Worm (Caenorhabditis elegans) whole organism, early embryonic: ENCODE measurements around the gene ZK666.14.

Experiments
- B0310.2 ChIP-seq: sonication (generic microtip); optimal IDR thresholded peaks from 2 replicates; lab custom pipeline; 2016; ENCODE audit warnings: mild to moderate bottlenecking, missing genetic modification characterization, missing compliant biosample characterization
- F13C5.2 ChIP-seq: sonication (generic microtip); optimal IDR thresholded peaks from 2 replicates; lab custom pipeline; 2017; ENCODE audit warnings: mild to moderate bottlenecking, missing genetic modification characterization, inconsistent platforms, missing compliant biosample characterization
- aly-1 ChIP-seq: sonication (generic microtip); optimal IDR thresholded peaks from 2 replicates; lab custom pipeline; 2016; ENCODE audit warnings: missing genetic modification characterization, missing compliant biosample characterization
- ama-1 ChIP-seq: fragments of 150-350 bp; optimal IDR thresholded peaks from 2 replicates; lab custom pipeline; 2014
- ceh-13 ChIP-seq: fragments of 200-800 bp; sonication (Bioruptor generic); optimal IDR thresholded peaks from 2 replicates; lab custom pipeline; 2018; ENCODE audit warnings: mild to moderate bottlenecking, missing genetic modification characterization, missing compliant biosample characterization
- ceh-36 ChIP-seq: sonication (generic microtip); optimal IDR thresholded peaks from 2 replicates; lab custom pipeline; 2016; ENCODE audit warnings: missing genetic modification characterization, inconsistent platforms, missing compliant biosample characterization
- ets-7 ChIP-seq: sonication (generic microtip); optimal IDR thresholded peaks from 2 replicates; lab custom pipeline; 2016; ENCODE audit warnings: missing genotype, missing genetic modification characterization, missing compliant biosample characterization
- flt-1 ChIP-seq: fragments of 200-800 bp; sonication (Bioruptor generic); IDR thresholded peaks from 2 replicates; pipeline ENCODE4 v1.3.6; 2022; ENCODE audit warnings: missing genetic modification characterization, missing compliant biosample characterization
- hmbx-1 ChIP-seq: sonication (generic microtip); optimal IDR thresholded peaks from 2 replicates; lab custom pipeline; 2016; ENCODE audit warnings: mild to moderate bottlenecking, missing genetic modification characterization, missing compliant biosample characterization
- hmg-4 ChIP-seq: fragments of 200-800 bp; sonication (Bioruptor generic); optimal IDR thresholded peaks from 2 replicates; lab custom pipeline; 2018; ENCODE audit warnings: mild to moderate bottlenecking, missing genetic modification characterization, missing compliant biosample characterization
- hnd-1 ChIP-seq: sonication (generic microtip); optimal IDR thresholded peaks from 2 replicates; lab custom pipeline; 2016; ENCODE audit warnings: missing genetic modification characterization, missing compliant biosample characterization
- pes-1 ChIP-seq: fragments of 200-800 bp; sonication (Bioruptor generic); IDR thresholded peaks from 2 replicates; pipeline ENCODE4 v1.3.6; 2022; ENCODE audit warnings: missing genetic modification reagents, missing genetic modification characterization, missing compliant biosample characterization
- scrt-1 ChIP-seq: fragments of 200-800 bp; sonication (Bioruptor generic); IDR thresholded peaks from 2 replicates; pipeline ENCODE4 v1.3.6; 2022; ENCODE audit warnings: missing genetic modification characterization, missing compliant biosample characterization
- sea-1 ChIP-seq: fragments of 200-800 bp; sonication (Bioruptor generic); conservative IDR thresholded peaks from 2 replicates; pipeline ENCODE4 v1.3.6; 2022; ENCODE audit warnings: missing genetic modification characterization, missing compliant biosample characterization
- tbx-11 ChIP-seq: fragments of 200-800 bp; sonication (Bioruptor generic); IDR thresholded peaks from 2 replicates; pipeline ENCODE4 v1.3.6; 2022; ENCODE audit warnings: missing genetic modification characterization, missing compliant biosample characterization
- tbx-37 ChIP-seq: fragments of 200-800 bp; sonication (Bioruptor generic); conservative IDR thresholded peaks from 2 replicates; pipeline ENCODE4 v1.3.6; 2022; ENCODE audit warnings: missing genetic modification reagents, missing genetic modification characterization, missing compliant biosample characterization
- tra-4 ChIP-seq: sonication (generic microtip); optimal IDR thresholded peaks from 2 replicates; lab custom pipeline; 2017; ENCODE audit warnings: missing genetic modification characterization, missing compliant biosample characterization

Gene ZK666.14

DNA sequence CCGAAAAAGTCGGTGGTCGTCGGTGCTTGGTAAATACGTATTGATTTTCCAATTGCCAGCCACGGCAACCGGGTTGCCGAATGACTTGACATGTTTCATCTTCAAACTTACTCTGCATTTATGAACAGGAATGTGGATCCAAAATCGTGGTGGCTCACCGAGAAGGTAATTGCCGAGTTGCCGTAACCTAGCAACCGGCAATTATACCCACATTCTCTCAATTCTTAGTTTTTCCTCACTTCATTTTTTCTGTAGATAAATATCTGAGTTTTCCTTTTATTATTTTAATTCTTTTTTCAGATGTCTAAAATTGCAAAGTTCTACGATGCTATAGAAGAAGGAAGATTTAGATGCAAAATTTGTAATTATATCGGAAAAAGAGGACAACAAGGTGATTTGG lies 41.9 kb upstream of the ZK666.14 start, which contains the start of gene ZK673.4:
Gene ZK673.4, plus strand, starts transcription at position 301 of the 400 bp plus-strand sequence.
- no peak for TF ChIP-seq B0310.2 (tag; lab: Kevin White, UChicago)
- TF ChIP-seq ceh-13 = no peak

DNA sequence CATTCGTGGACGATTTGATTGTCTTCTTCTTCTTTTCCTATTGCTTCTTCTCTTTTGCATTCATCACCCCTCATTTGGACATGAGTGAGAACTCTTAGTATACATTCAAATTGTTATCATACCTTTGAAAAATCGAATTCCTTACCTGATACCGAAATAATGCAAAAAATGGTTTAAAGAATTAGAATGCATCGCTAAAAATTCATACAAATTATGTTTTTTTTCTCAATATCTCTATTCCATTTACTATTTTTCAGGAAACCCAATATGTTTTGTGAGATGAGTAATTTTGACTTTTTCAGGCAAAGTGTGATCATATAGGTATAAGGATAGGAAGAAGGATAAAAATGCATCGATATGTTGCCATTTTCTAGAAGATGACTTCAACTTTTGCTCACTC lies 37.6 kb upstream of the ZK666.14 start, which contains the start of gene ZK673.11:
Gene ZK673.11, plus strand, starts transcription at position 301 of the 400 bp plus-strand sequence.
- TF ChIP-seq aly-1 (tag; lab: Kevin White, UChicago) = no peak
- TF ChIP-seq ceh-36 = no peak
- TF ChIP-seq sea-1 (GFP tag; lab: Robert Waterston, UW) = no peak
- no peak for TF ChIP-seq ets-7 (tag; lab: Kevin White, UChicago)
- no peak for TF ChIP-seq tbx-37 (GFP tag; lab: Robert Waterston, UW)
- no peak for TF ChIP-seq F13C5.2 (tag; lab: Kevin White, UChicago)
- TF ChIP-seq tbx-11 (GFP tag; lab: Robert Waterston, UW) = no peak
- TF ChIP-seq ceh-13 = no peak
- no peak for TF ChIP-seq pes-1 (GFP tag; lab: Robert Waterston, UW)
- no peak for TF ChIP-seq tra-4 (tag; lab: Kevin White, UChicago)
- no peak for TF ChIP-seq hmbx-1 (tag; lab: Kevin White, UChicago)
- TF ChIP-seq hmg-4 (GFP tag; lab: Kevin White, UChicago) = no peak
- no peak for TF ChIP-seq flt-1 (GFP tag; lab: Robert Waterston, UW)
- no peak for TF ChIP-seq B0310.2 (tag; lab: Kevin White, UChicago)

- TF ChIP-seq ama-1 = no peak
Observed at ce11 chrII:10461207-10461606, 33.4 kb upstream of the ZK666.14 start, which contains the start of gene ZK673.5. TSS of gene ZK673.5 (plus strand) at chrII:10461507.

DNA sequence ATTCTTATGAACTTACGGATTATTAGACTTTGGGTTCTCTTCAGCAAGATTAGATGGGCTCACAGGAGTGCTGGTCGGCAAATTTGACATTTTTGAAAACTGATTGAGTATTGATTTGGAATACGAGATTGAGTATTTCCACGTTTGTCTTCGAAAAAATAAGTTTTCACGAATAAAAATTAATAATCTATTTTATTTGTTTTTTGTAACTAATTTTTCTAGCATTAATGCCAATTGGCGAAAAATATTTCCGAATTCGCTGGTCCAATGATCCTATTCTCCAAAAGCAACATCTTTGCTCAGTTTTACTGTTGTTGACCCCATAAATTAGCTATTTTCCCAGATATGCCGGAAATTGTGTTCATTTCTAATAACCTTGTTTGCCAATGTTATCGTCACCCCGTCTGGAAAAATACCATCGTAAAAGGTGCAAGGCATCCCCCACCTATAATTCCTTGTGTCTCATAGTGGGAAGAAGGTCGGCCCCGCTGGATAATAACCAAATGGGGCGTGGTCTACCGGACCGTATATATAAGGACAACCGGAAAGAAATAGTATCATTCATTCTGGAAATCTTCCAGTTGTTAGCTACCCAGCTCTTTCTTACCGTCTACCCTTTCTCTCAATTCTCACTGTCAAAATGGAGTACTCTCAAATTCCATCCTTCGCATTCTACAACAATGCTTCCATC lies 30.2 kb upstream of the ZK666.14 start, which contains the start of the genes ZK673.6 and sdz-37:
Gene ZK673.6, minus strand, starts transcription at position 101 of the 691 bp plus-strand sequence.
Gene sdz-37, plus strand, starts transcription at position 641 of the 691 bp plus-strand sequence.
- no peak for TF ChIP-seq hmbx-1 (tag; lab: Kevin White, UChicago)
- TF ChIP-seq hnd-1 (tag; lab: Kevin White, UChicago) = no peak
- no peak for TF ChIP-seq ceh-36
- no peak for TF ChIP-seq ets-7 (tag; lab: Kevin White, UChicago)
- TF ChIP-seq aly-1 (tag; lab: Kevin White, UChicago) = no peak
- TF ChIP-seq tbx-37 (GFP tag; lab: Robert Waterston, UW) = no peak

- TF ChIP-seq aly-1 (tag; lab: Kevin White, UChicago) (no peak), hmg-4 (GFP tag; lab: Kevin White, UChicago) (no peak)
Observed at ce11 chrII:10466552-10466951, 28.0 kb upstream of the ZK666.14 start, which contains the start of gene tnc-2. TSS of gene tnc-2 (plus strand) at chrII:10466852.

DNA sequence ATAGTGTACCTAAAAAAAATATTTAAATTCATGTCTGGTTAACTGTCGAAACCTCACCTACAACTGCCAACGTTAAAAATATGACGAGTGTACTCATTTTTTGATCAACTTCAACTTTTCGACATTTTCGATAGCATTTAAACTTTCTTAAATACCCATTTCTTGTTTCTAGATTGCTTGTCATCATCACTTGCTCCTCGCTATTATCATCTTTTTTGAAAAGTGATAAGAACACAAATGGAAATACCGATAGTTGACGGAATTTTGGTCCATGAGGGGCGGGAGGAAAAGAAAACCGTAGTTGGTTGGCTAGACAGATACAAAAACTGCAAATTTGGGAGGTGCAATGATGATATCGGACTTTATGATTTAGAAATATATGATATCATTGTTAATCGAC lies 24.4 kb upstream of the ZK666.14 start, which contains the start of gene clec-143:
Gene clec-143, minus strand, starts transcription at position 139 of the 400 bp plus-strand sequence.
- TF ChIP-seq ceh-36 (no peak), tbx-11 (GFP tag; lab: Robert Waterston, UW) (no peak), B0310.2 (tag; lab: Kevin White, UChicago) (no peak), hmbx-1 (tag; lab: Kevin White, UChicago) (no peak)

DNA sequence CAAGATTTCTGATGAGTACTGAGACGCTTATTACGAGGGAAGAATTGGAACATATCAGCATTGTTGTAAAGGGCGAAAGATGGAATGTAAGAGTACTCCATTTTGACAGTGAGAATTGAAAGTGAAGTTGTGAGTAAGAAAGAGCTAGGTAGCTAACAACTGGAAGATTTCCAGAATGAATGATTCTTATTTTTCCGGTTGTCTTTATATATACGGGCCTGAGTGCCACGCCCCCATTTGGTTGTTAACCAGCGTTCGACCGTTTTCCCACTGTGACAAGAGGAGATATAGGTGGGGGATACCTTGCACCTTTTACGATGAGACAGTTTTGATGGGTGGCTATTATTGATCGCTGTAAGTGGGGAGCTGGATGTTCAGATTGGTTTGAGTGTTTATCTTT lies 23.3 kb upstream of the ZK666.14 start, which contains the start of gene ZK666.1:
Gene ZK666.1, minus strand, starts transcription at position 101 of the 400 bp plus-strand sequence.
- TF ChIP-seq sea-1 (GFP tag; lab: Robert Waterston, UW) = no peak
- TF ChIP-seq F13C5.2 (tag; lab: Kevin White, UChicago) = no peak
- no peak for TF ChIP-seq aly-1 (tag; lab: Kevin White, UChicago)
- TF ChIP-seq tra-4 (tag; lab: Kevin White, UChicago) = no peak
- no peak for TF ChIP-seq flt-1 (GFP tag; lab: Robert Waterston, UW)
- no peak for TF ChIP-seq hmbx-1 (tag; lab: Kevin White, UChicago)
- no peak for TF ChIP-seq ceh-36
- TF ChIP-seq B0310.2 (tag; lab: Kevin White, UChicago) = no peak
- no peak for TF ChIP-seq ama-1
- TF ChIP-seq scrt-1 (GFP tag; lab: Robert Waterston, UW) = no peak
- TF ChIP-seq ceh-13 = no peak
- no peak for TF ChIP-seq tbx-37 (GFP tag; lab: Robert Waterston, UW)
- TF ChIP-seq tbx-11 (GFP tag; lab: Robert Waterston, UW) = no peak
- TF ChIP-seq ets-7 (tag; lab: Kevin White, UChicago) = no peak

DNA sequence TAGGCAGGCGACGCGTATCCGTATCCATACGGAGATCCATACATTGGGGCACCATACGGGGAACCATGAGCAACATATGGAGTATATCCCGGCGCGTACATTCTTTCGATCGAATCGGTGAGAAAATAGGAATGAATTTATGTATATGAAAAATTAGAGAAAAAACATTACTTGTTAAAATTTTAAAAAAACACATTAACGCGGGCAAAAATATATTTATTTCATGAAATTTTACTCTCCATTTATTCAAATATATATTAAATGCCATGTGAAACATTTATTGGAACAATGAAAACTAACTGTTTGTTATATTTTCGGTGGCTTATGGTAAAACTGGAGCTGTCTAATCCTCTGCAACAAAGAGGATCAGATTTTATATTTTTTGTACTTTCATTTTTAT lies 22.8 kb upstream of the ZK666.14 start, which contains the start of gene ZK666.2:
Gene ZK666.2, minus strand, starts transcription at position 101 of the 400 bp plus-strand sequence.
- no peak for TF ChIP-seq ceh-36
- no peak for TF ChIP-seq tbx-11 (GFP tag; lab: Robert Waterston, UW)
- no peak for TF ChIP-seq tbx-37 (GFP tag; lab: Robert Waterston, UW)
- no peak for TF ChIP-seq ama-1
- TF ChIP-seq B0310.2 (tag; lab: Kevin White, UChicago) = no peak
- TF ChIP-seq hmg-4 (GFP tag; lab: Kevin White, UChicago) = no peak
- TF ChIP-seq tra-4 (tag; lab: Kevin White, UChicago) = no peak
- no peak for TF ChIP-seq pes-1 (GFP tag; lab: Robert Waterston, UW)
- TF ChIP-seq sea-1 (GFP tag; lab: Robert Waterston, UW) = no peak
- TF ChIP-seq ets-7 (tag; lab: Kevin White, UChicago) = no peak
- no peak for TF ChIP-seq aly-1 (tag; lab: Kevin White, UChicago)
- TF ChIP-seq F13C5.2 (tag; lab: Kevin White, UChicago) = no peak
- no peak for TF ChIP-seq hmbx-1 (tag; lab: Kevin White, UChicago)
- no peak for TF ChIP-seq flt-1 (GFP tag; lab: Robert Waterston, UW)
- no peak for TF ChIP-seq ceh-13
- TF ChIP-seq scrt-1 (GFP tag; lab: Robert Waterston, UW) = no peak
- TF ChIP-seq hnd-1 (tag; lab: Kevin White, UChicago) = no peak
